Worm (Caenorhabditis elegans): Measurements from ENCODE around the gene srh-279.

DNA sequence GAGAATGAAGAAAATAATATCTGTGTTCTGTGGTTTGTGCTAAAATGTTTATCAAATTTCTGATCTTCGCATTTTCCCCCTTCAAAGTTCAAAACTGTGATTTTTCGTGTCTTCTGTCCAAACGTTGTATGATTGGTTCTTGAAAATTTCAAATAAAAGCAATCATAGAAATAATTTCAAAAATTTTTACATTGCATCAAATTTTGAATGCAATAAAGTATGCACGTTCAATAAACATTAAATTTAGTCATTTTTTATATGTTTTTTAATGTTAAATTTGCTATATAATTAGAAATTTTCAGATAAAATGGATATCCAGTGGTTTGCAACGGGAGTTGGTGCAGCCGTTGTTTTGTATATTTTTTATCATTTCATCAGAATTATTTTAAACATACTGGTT, 31.8 kb downstream of the srh-279 start, which contains the start of gene stdh-2:
- TF ChIP-seq F57A8.1 (GFP tag; optimal IDR thresholded peaks at IDR 0.05), result no peak
- no peak for TF ChIP-seq him-1 (tag; optimal IDR thresholded peaks at IDR 0.05)
- TF ChIP-seq ceh-58 (GFP tag; IDR thresholded peaks at IDR 0.05), result no peak
- no peak for TF ChIP-seq dpl-1 (GFP tag; optimal IDR thresholded peaks at IDR 0.05)
- no peak for TF ChIP-seq die-1 (tag; optimal IDR thresholded peaks at IDR 0.05)
- TF ChIP-seq F39B2.1 (GFP tag; IDR thresholded peaks at IDR 0.05), result no peak
- TF ChIP-seq gei-17 (GFP tag; optimal IDR thresholded peaks at IDR 0.05), result no peak
- TF ChIP-seq tbx-9 (tag; optimal IDR thresholded peaks at IDR 0.05; ENCODE audit: borderline replicate concordance), result no peak
- TF ChIP-seq ama-1 (optimal IDR thresholded peaks at IDR 0.05), result no peak
- no peak for TF ChIP-seq ama-1 (GFP tag; optimal IDR thresholded peaks at IDR 0.05)
- TF ChIP-seq nfya-1 (tag; optimal IDR thresholded peaks at IDR 0.05; ENCODE audit: borderline replicate concordance, insufficient read depth), result no peak
